Worm (Caenorhabditis elegans): Measurements from ENCODE around the gene dml-1.

DNA sequence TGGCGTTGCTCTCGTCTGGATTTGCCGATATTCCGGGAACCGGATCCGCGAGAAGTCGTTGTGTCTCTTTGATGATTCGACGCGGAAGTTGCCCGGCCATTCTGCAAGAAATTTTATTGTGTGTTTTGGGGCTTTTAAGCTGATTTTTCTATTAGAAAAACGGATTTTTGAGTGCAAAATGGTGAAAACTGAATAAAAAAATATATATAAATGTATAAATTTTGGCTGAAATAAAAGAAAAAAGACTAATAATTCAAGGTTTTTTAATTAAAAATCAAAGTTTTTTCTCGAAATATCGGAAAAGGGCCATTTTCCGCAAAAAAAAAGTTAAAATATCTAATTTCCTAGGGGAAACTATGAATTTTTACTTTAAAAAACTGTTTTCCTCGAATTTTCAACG is 38.8 kb downstream of the dml-1 start, which contains the start of gene ubc-13:
- TF ChIP-seq nhr-90 (tag; optimal IDR thresholded peaks at IDR 0.05), result no peak
- TF ChIP-seq unc-130 (GFP tag; optimal IDR thresholded peaks at IDR 0.05), result no peak
- no peak for TF ChIP-seq ama-1 (optimal IDR thresholded peaks at IDR 0.05)
- no peak for TF ChIP-seq ama-1 (GFP tag; optimal IDR thresholded peaks at IDR 0.05)
- no peak for TF ChIP-seq mel-28 (tag; optimal IDR thresholded peaks at IDR 0.05; ENCODE audit: borderline replicate concordance)
- TF ChIP-seq pha-4 (tag; optimal IDR thresholded peaks at IDR 0.05), result no peak
- TF ChIP-seq ccch-3 (GFP tag; optimal IDR thresholded peaks at IDR 0.05), result no peak
- TF ChIP-seq lin-35 (GFP tag; optimal IDR thresholded peaks at IDR 0.05), result no peak
- TF ChIP-seq unc-62 (GFP tag; optimal IDR thresholded peaks at IDR 0.05), result no peak
- no peak for TF ChIP-seq C17E4.6 (GFP tag; IDR thresholded peaks at IDR 0.05)
- no peak for TF ChIP-seq T07F8.4 (tag; optimal IDR thresholded peaks at IDR 0.05)
